Worm (Caenorhabditis elegans) whole organism, L4 larva: Measurements from ENCODE around the gene aptf-4.

Experiments
- F10B5.3 ChIP-seq: sonication (generic microtip); optimal IDR thresholded peaks from 2 replicates; lab custom pipeline; 2016; ENCODE audit warnings: mild to moderate bottlenecking, missing genetic modification characterization, missing compliant biosample characterization
- F26F4.8 ChIP-seq: fragments of 200-800 bp; sonication (Bioruptor generic); conservative IDR thresholded peaks from 2 replicates; pipeline ENCODE4 v1.3.6; 2022; ENCODE audit warnings: missing genetic modification characterization, missing compliant biosample characterization
- F37D6.2 ChIP-seq: sonication (generic microtip); optimal IDR thresholded peaks from 2 replicates; lab custom pipeline; 2016; ENCODE audit warnings: mild to moderate bottlenecking, missing genetic modification characterization, missing compliant biosample characterization
- F44E2.7 ChIP-seq: fragments of 200-800 bp; sonication (Bioruptor generic); IDR thresholded peaks from 2 replicates; pipeline ENCODE4 v2.1.2; 2022; ENCODE audit warnings: missing genetic modification characterization, missing compliant biosample characterization
- T26A8.4 ChIP-seq: fragments of 200-800 bp; sonication (Bioruptor generic); IDR thresholded peaks from 2 replicates; pipeline ENCODE4 v1.3.6; 2022; ENCODE audit warnings: missing genetic modification characterization, missing compliant biosample characterization
- ZK546.5 ChIP-seq, 2 experiments: sonication (generic microtip); optimal IDR thresholded peaks; 2 replicates each; lab custom pipeline; 2017; ENCODE audit warnings: missing biosample characterization in 2 of 2, missing genetic modification characterization in 2 of 2
- aha-1 ChIP-seq: fragments of 150-350 bp; peaks from one replicate; lab custom pipeline; 2014; ENCODE audit warnings: missing biosample characterization, missing genetic modification characterization
- aly-2 ChIP-seq: sonication (generic microtip); optimal IDR thresholded peaks from 2 replicates; lab custom pipeline; 2018; ENCODE audit warnings: missing biosample characterization, missing genetic modification characterization
- ces-1 ChIP-seq: fragments of 150-350 bp; sonication (generic microtip); optimal IDR thresholded peaks from 4 replicates; lab custom pipeline; 2014; ENCODE audit warnings: missing biosample characterization, missing genetic modification reagents, missing genetic modification characterization
- ctbp-1 ChIP-seq: fragments of 200-800 bp; sonication (Bioruptor generic); IDR thresholded peaks from 2 replicates; pipeline ENCODE4 v1.3.6; 2022; ENCODE audit warnings: missing genetic modification reagents, missing genetic modification characterization, missing compliant biosample characterization
- daf-12 ChIP-seq: fragments of 150-350 bp; optimal IDR thresholded peaks from 2 replicates; lab custom pipeline; 2014; ENCODE audit warnings: missing biosample characterization, missing genetic modification reagents, missing genetic modification characterization
- daf-16 ChIP-seq, 3 experiments: sonication (generic microtip); optimal IDR thresholded peaks; 2 replicates each; lab custom pipeline; 2016 to 2017; ENCODE audit warnings: missing genetic modification characterization in 3 of 3, missing genetic modification reagents in 3 of 3, mild to moderate bottlenecking in 2 of 3, missing compliant biosample characterization in 2 of 3, missing biosample characterization in 1 of 3, moderate library complexity in 1 of 3
- dmd-6 ChIP-seq: fragments of 200-800 bp; sonication (Bioruptor generic); IDR thresholded peaks from 2 replicates; pipeline ENCODE4 v1.3.6; 2022; ENCODE audit warnings: missing genetic modification reagents, missing genetic modification characterization, missing compliant biosample characterization
- dpl-1 ChIP-seq: fragments of 150-350 bp; optimal IDR thresholded peaks from 2 replicates; lab custom pipeline; 2014; ENCODE audit warnings: missing biosample characterization, missing genetic modification reagents, missing genetic modification characterization
- dve-1 ChIP-seq: sonication (generic microtip); optimal IDR thresholded peaks from 2 replicates; lab custom pipeline; 2017; ENCODE audit warnings: antibody characterized with exemption, mild to moderate bottlenecking, missing genetic modification characterization, missing compliant biosample characterization; ENCODE audit not compliant: insufficient read depth
- egl-43 ChIP-seq: fragments of 200-800 bp; sonication (Bioruptor generic); IDR thresholded peaks from 2 replicates; pipeline ENCODE4 v1.3.6; 2022; ENCODE audit warnings: missing genetic modification reagents, missing genetic modification characterization, missing compliant biosample characterization
- fos-1 ChIP-seq: fragments of 150-350 bp; optimal IDR thresholded peaks from 2 replicates; lab custom pipeline; 2014; ENCODE audit warnings: missing biosample characterization, missing genetic modification characterization
- hlh-11 ChIP-seq: fragments of 200-800 bp; sonication (Bioruptor generic); optimal IDR thresholded peaks from 2 replicates; lab custom pipeline; 2018; ENCODE audit warnings: mild to moderate bottlenecking, missing genetic modification characterization, missing compliant biosample characterization
- hlh-30 ChIP-seq: sonication (generic microtip); optimal IDR thresholded peaks from 2 replicates; lab custom pipeline; 2017; ENCODE audit warnings: antibody characterized with exemption, mild to moderate bottlenecking, missing genetic modification characterization, missing compliant biosample characterization; ENCODE audit not compliant: insufficient read depth
- hmg-1.1 ChIP-seq: fragments of 200-800 bp; sonication (Bioruptor generic); IDR thresholded peaks from 2 replicates; pipeline ENCODE4 v1.3.6; 2022; ENCODE audit warnings: missing genetic modification reagents, missing genetic modification characterization, missing compliant biosample characterization
- jun-1 ChIP-seq: fragments of 150-350 bp; optimal IDR thresholded peaks from 2 replicates; lab custom pipeline; 2014; ENCODE audit warnings: missing biosample characterization, missing genetic modification reagents, missing genetic modification characterization
- lin-1 ChIP-seq: fragments of 200-800 bp; sonication (Bioruptor generic); IDR thresholded peaks from 2 replicates; pipeline ENCODE4 v1.3.6; 2022; ENCODE audit warnings: missing genetic modification reagents, missing genetic modification characterization, missing compliant biosample characterization
- lin-38 ChIP-seq: fragments of 200-800 bp; sonication (Bioruptor generic); IDR thresholded peaks from 2 replicates; pipeline ENCODE4 v1.3.6; 2022; ENCODE audit warnings: missing genetic modification reagents, missing genetic modification characterization, missing compliant biosample characterization
- lsy-2 ChIP-seq, 2 experiments: fragments of 150-350 bp in 1 of 2; sonication (generic microtip) in 1 of 2; optimal IDR thresholded peaks; 2 replicates each; lab custom pipeline; 2014 to 2017; ENCODE audit warnings: missing biosample characterization in 2 of 2, missing genetic modification characterization in 2 of 2
- madf-9 ChIP-seq: fragments of 200-800 bp; sonication (Bioruptor generic); conservative IDR thresholded peaks from 2 replicates; pipeline ENCODE4 v1.3.6; 2022; ENCODE audit warnings: missing genetic modification reagents, missing genetic modification characterization, missing compliant biosample characterization
- mes-2 ChIP-seq: sonication (generic microtip); optimal IDR thresholded peaks from 2 replicates; lab custom pipeline; 2016; ENCODE audit warnings: missing genotype, mild to moderate bottlenecking, missing genetic modification characterization, missing compliant biosample characterization; ENCODE audit not compliant: poor library complexity, severe bottlenecking
- mxl-3 ChIP-seq: fragments of 200-800 bp; sonication (Bioruptor generic); optimal IDR thresholded peaks from 2 replicates; lab custom pipeline; 2018; ENCODE audit warnings: mild to moderate bottlenecking, missing genetic modification characterization, missing compliant biosample characterization
- nhr-102 ChIP-seq: sonication (generic microtip); optimal IDR thresholded peaks from 2 replicates; lab custom pipeline; 2016; ENCODE audit warnings: mild to moderate bottlenecking, missing genetic modification characterization, moderate library complexity, missing compliant biosample characterization
- nhr-237 ChIP-seq: sonication (generic microtip); optimal IDR thresholded peaks from 2 replicates; lab custom pipeline; 2017; ENCODE audit warnings: missing biosample characterization, missing genetic modification characterization
- nhr-25 ChIP-seq: sonication (generic microtip); optimal IDR thresholded peaks from 2 replicates; lab custom pipeline; 2017; ENCODE audit warnings: missing genetic modification characterization, mild to moderate bottlenecking, missing compliant biosample characterization, antibody characterized with exemption, moderate library complexity, borderline replicate concordance; ENCODE audit not compliant: insufficient read depth
- nhr-41 ChIP-seq: fragments of 200-800 bp; sonication (Bioruptor generic); IDR thresholded peaks from 2 replicates; pipeline ENCODE4 v1.3.6; 2022; ENCODE audit warnings: missing genetic modification reagents, missing genetic modification characterization, missing compliant biosample characterization
- nhr-6 ChIP-seq: fragments of 150-350 bp; optimal IDR thresholded peaks from 2 replicates; lab custom pipeline; 2014; ENCODE audit warnings: missing biosample characterization, missing genetic modification characterization
- nhr-76 ChIP-seq: fragments of 150-350 bp; optimal IDR thresholded peaks from 2 replicates; lab custom pipeline; 2014; ENCODE audit warnings: missing biosample characterization, missing genetic modification characterization
- nhr-77 ChIP-seq: fragments of 150-350 bp; optimal IDR thresholded peaks from 2 replicates; lab custom pipeline; 2014; ENCODE audit warnings: missing biosample characterization, missing genetic modification characterization
- pqm-1 ChIP-seq: sonication (generic microtip); optimal IDR thresholded peaks from 2 replicates; lab custom pipeline; 2017; ENCODE audit warnings: missing biosample characterization, missing genetic modification characterization
- saeg-2 ChIP-seq: fragments of 200-800 bp; sonication (Bioruptor generic); IDR thresholded peaks from 2 replicates; pipeline ENCODE4 v1.3.6; 2022; ENCODE audit warnings: missing genetic modification reagents, missing genetic modification characterization, missing compliant biosample characterization
- set-16 ChIP-seq: fragments of 200-800 bp; sonication (Bioruptor generic); IDR thresholded peaks from 2 replicates; pipeline ENCODE4 v1.3.6; 2022; ENCODE audit warnings: missing genetic modification reagents, missing genetic modification characterization, missing compliant biosample characterization
- snpc-1.2 ChIP-seq: fragments of 200-800 bp; sonication (Bioruptor generic); IDR thresholded peaks from 2 replicates; pipeline ENCODE4 v1.3.6; 2022; ENCODE audit warnings: missing genetic modification reagents, missing genetic modification characterization, missing compliant biosample characterization
- snpc-4 ChIP-seq: fragments of 150-350 bp; optimal IDR thresholded peaks from 2 replicates; lab custom pipeline; 2014; ENCODE audit warnings: missing biosample characterization, missing genetic modification characterization
- unc-62 ChIP-seq, 3 experiments: fragments of 150-350 bp in 1 of 3; sonication (generic microtip); optimal IDR thresholded peaks in 2 of 3; peaks in 1 of 3; 1 replicate in 1 of 3; 2 replicates in 2 of 3; lab custom pipeline; 2014 to 2017; ENCODE audit warnings: missing biosample characterization in 3 of 3, missing genetic modification characterization in 3 of 3, missing genetic modification reagents in 3 of 3, missing genotype in 1 of 3
- zag-1 ChIP-seq: fragments of 150-350 bp; optimal IDR thresholded peaks from 2 replicates; lab custom pipeline; 2014; ENCODE audit warnings: missing biosample characterization, missing genetic modification characterization
- zip-11 ChIP-seq: fragments of 200-800 bp; sonication (Bioruptor generic); IDR thresholded peaks from 2 replicates; pipeline ENCODE4 v1.3.6; 2022; ENCODE audit warnings: missing genetic modification characterization, missing compliant biosample characterization
- zip-2 ChIP-seq: fragments of 150-350 bp; optimal IDR thresholded peaks from 2 replicates; lab custom pipeline; 2014; ENCODE audit warnings: missing biosample characterization, missing genetic modification characterization

The aptf-4 gene

DNA sequence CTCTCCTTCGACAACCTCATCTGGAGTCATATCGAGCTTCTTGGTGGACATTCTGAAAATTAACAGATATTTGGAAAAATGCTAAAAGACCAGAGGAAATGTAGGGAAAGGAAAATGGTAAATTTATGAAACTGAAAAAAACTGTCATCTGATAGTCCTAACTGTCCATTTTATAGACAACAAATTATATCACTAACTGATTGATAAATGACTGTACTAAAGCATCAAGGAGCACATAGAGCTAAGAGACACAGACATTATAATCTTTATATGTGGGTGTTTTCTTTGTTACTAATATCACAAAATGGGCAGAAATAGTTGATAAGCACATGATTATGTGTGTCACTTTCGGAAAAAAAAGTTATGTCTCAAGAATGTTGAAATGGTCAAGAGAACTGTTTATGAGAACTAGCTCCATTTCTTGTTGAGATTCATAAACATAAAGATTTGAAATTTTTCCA lies 23.9 kb upstream of the aptf-4 start, which contains the start of gene F54C9.3 (continued):
- no peak for TF ChIP-seq zag-1
- no peak for TF ChIP-seq dpl-1
- TF ChIP-seq mxl-3 (GFP tag; lab: Kevin White, UChicago): no peak
- TF ChIP-seq nhr-77: peak; percentile 93
- TF ChIP-seq hlh-11: peak; percentile 82
- no peak for TF ChIP-seq ZK546.5 (tag; optimal IDR thresholded peaks at IDR 0.05; lab: Kevin White, UChicago)
- TF ChIP-seq lsy-2 (tag; optimal IDR thresholded peaks at IDR 0.05; lab: Kevin White, UChicago): peak in 1 of 2 experiments; percentile 35
- no peak for TF ChIP-seq F26F4.8 (GFP tag; lab: Robert Waterston, UW)
- no peak for TF ChIP-seq F44E2.7 (GFP tag; lab: Robert Waterston, UW)
- TF ChIP-seq aly-2 (tag; lab: Kevin White, UChicago): no peak
- TF ChIP-seq dmd-6: peak; percentile 92
- peak; percentile 62 for TF ChIP-seq lin-1 (GFP tag; lab: Robert Waterston, UW)
- no peak for TF ChIP-seq ctbp-1 (GFP tag; lab: Robert Waterston, UW)
- peak; percentile 92 for TF ChIP-seq dve-1 (tag; lab: Kevin White, UChicago)
- TF ChIP-seq, all 104 proteins: peak for 20

DNA sequence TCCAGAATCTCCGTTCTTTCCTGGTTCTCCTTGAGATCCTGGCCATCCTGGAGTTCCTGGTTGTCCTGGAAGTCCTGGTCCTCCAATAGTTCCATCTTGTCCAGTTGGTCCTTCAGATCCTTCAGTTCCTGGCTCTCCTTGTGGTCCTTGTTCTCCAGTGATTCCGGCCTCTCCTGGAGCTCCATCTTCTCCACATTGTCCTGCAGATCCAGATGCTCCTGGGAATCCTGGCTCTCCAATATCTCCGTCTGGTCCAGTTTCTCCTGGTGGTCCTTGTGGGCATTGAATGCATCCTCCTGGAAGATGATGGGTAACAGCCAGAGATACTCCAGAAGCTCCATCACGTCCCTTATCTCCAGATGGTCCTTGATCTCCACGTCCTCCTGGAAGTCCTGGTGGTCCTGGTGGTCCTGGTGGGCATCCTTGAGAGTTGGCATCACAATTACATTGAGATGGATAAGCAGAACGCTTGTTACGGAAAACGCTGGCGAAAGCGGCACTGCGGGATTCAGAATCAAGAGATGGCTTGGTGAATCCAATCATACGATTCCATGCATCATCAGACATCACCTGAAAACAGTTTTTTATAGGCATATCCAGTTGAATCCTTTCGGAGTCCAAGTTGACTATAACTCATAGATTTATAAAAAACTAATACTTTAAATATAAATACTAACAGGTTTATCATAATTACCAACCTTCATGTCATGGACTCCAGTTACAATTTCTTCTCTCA lies 22.4 kb upstream of the aptf-4 start:
- no peak for TF ChIP-seq hlh-30 (tag; lab: Kevin White, UChicago)
- peak; percentile 63 for TF ChIP-seq set-16
- TF ChIP-seq saeg-2 (GFP tag; lab: Robert Waterston, UW): 0 out of 2 replicates have a peak, but pooled peaks have one; percentile 19
- TF ChIP-seq unc-62 (GFP tag; optimal IDR thresholded peaks at IDR 0.05 in 1 of 2; lab: Kevin White, UChicago): peak in 1 of 2 experiments; percentile 69
- TF ChIP-seq unc-62 (tag; optimal IDR thresholded peaks at IDR 0.05; lab: Kevin White, UChicago): no peak
- TF ChIP-seq egl-43: 0 out of 2 replicates have a peak, but pooled peaks have one; percentile 69
- TF ChIP-seq T26A8.4 (GFP tag; lab: Robert Waterston, UW): peak; percentile 53; the same call in 1 of the 2 replicates

DNA sequence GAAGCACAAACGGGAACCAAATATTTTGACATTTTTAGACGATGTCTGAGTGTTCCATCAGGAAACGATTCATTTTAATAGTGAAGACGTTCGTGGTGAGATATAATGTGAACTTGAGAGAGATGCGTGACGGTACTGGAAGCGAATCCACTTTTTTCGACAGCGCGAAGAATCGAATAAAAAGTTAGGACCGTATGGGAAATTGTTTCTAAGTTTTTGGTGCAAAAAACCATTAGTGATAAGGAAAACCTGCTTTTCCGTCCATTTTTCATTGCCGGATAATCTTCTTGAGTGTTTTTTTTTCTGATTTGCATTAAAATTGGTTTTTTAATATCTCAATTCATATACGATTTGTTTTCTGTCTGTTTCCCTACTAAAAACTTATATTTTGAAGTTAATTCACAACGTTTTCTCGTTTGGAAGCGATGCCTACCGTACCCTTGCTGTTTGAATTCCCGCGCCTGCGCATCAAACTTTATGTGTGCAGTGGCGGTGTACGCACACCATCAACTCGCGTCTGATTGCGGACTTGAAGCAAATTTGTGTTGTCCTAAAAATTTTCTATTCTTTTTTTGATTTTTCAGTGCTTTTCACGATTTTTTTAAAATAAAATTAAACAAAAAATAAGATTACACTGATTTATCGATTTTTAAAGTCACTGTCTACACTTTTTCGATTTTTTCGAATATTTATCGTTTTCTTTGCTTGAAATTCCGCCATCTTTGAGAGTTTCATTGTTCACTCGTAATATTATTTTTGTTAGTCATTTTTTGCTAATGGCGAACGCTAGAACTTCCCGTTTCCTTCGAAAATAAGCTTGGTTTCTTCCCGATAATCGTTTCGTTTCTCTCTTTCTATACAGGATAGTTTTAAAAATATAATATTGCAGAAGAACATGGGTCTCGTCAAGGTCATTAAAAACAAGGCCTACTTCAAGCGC lies 21.5 kb upstream of the aptf-4 start, which contains the start of the genes col-38 and rpl-5:
Gene col-38 (minus strand): TSS at position 51 of the 940 bp plus-strand sequence.
Gene rpl-5 (plus strand): TSS at position 890 of the 940 bp plus-strand sequence.
- TF ChIP-seq daf-12 (tag; lab: Kevin White, UChicago): no peak
- no peak for TF ChIP-seq pqm-1 (tag; lab: Kevin White, UChicago)
- TF ChIP-seq mes-2 (tag; lab: Kevin White, UChicago): peak; percentile 92
- no peak for TF ChIP-seq snpc-4
- TF ChIP-seq zag-1: no peak
- TF ChIP-seq nhr-25: peak; percentile 34
- peak; percentile 97 for TF ChIP-seq aha-1 (tag; lab: Kevin White, UChicago)
- no peak for TF ChIP-seq madf-9 (GFP tag; lab: Robert Waterston, UW)
- TF ChIP-seq jun-1 (tag; lab: Kevin White, UChicago): peak; percentile 0
- TF ChIP-seq nhr-76 (tag; lab: Kevin White, UChicago): no peak
- TF ChIP-seq F37D6.2 (tag; lab: Kevin White, UChicago): peak; percentile 49
- TF ChIP-seq snpc-1.2 (GFP tag; lab: Robert Waterston, UW): 0 out of 2 replicates have a peak, but pooled peaks have one; percentile 15
- no peak for TF ChIP-seq aly-2 (tag; lab: Kevin White, UChicago)
- peak; percentile 7 for TF ChIP-seq zip-2 (tag; lab: Kevin White, UChicago)
- TF ChIP-seq nhr-102 (tag; lab: Kevin White, UChicago): peak; percentile 66
- TF ChIP-seq nhr-6 (tag; lab: Kevin White, UChicago): peak; percentile 88
- no peak for TF ChIP-seq nhr-41 (GFP tag; lab: Robert Waterston, UW)
- TF ChIP-seq hmg-1.1 (GFP tag; lab: Robert Waterston, UW): peak; percentile 79
- TF ChIP-seq nhr-237 (tag; lab: Kevin White, UChicago): no peak
- TF ChIP-seq ces-1 (GFP tag; lab: Kevin White, UChicago): no peak
- TF ChIP-seq nhr-77: peak; percentile 93
- TF ChIP-seq daf-16 (GFP tag; optimal IDR thresholded peaks at IDR 0.05; lab: Kevin White, UChicago): no peak
- peak; percentile 79 for TF ChIP-seq daf-16 (tag; optimal IDR thresholded peaks at IDR 0.05; lab: Kevin White, UChicago)
- TF ChIP-seq zip-11 (GFP tag; lab: Robert Waterston, UW): no peak
- no peak for TF ChIP-seq fos-1 (tag; lab: Kevin White, UChicago)
- no peak for TF ChIP-seq F10B5.3 (tag; lab: Kevin White, UChicago)
- TF ChIP-seq lin-38 (GFP tag; lab: Robert Waterston, UW): peak; percentile 91
